Worm (Caenorhabditis elegans): Measurements from ENCODE around the gene col-141.

col-141 gene

DNA sequence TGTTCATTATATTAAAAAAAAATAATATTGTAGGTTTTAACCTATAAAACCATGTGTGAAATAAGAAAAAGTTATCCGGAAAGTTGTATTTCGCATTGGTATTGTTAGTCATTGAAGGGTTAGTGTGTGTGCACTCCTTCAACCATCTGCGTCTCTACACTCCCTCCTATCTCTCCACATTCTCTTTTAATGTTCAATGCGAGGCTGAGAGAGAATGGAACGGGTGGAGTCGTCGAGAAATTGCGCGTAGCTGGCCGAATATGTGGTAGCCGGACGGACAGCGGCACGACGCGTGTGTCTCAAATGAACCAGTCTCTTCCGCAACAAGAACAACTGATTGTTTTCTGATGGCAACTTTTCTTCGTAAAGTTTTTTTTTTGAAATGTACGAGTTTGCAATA, 32.6 kb upstream of the col-141 start (continued):
- no peak for TF ChIP-seq dmd-8 (GFP tag; IDR thresholded peaks at IDR 0.05)
- TF ChIP-seq tra-1 (GFP tag; IDR thresholded peaks at IDR 0.05): no peak
- no peak for TF ChIP-seq unc-62 (GFP tag; optimal IDR thresholded peaks at IDR 0.05 in 1 of 2)
- no peak for TF ChIP-seq unc-62 (tag; optimal IDR thresholded peaks at IDR 0.05)
- TF ChIP-seq nhr-41 (GFP tag; IDR thresholded peaks at IDR 0.05): no peak
- TF ChIP-seq skn-1 (tag; optimal IDR thresholded peaks at IDR 0.05): no peak
- TF ChIP-seq saeg-2 (GFP tag; IDR thresholded peaks at IDR 0.05): no peak
- TF ChIP-seq nhr-28 (tag; optimal IDR thresholded peaks at IDR 0.05): peak; percentile 38
- TF ChIP-seq nhr-10 (tag; optimal IDR thresholded peaks at IDR 0.05): no peak
- TF ChIP-seq snpc-4 (tag; optimal IDR thresholded peaks at IDR 0.05): no peak
- TF ChIP-seq cey-2 (tag; optimal IDR thresholded peaks at IDR 0.05; ENCODE audit: borderline replicate concordance, insufficient read depth): no peak
- no peak for TF ChIP-seq duxl-1 (tag; optimal IDR thresholded peaks at IDR 0.05; ENCODE audit: poor library complexity)
- TF ChIP-seq spr-3 (GFP tag; optimal IDR thresholded peaks at IDR 0.05): no peak
- TF ChIP-seq aha-1 (tag): no peak
- TF ChIP-seq rbr-2 (tag; optimal IDR thresholded peaks at IDR 0.05): peak; percentile 25
- TF ChIP-seq ceh-28 (tag; optimal IDR thresholded peaks at IDR 0.05): no peak
- no peak for TF ChIP-seq ces-1 (GFP tag; optimal IDR thresholded peaks at IDR 0.05)
- TF ChIP-seq nhr-6 (tag; optimal IDR thresholded peaks at IDR 0.05): no peak
- no peak for TF ChIP-seq nhr-25 (tag; optimal IDR thresholded peaks at IDR 0.05; ENCODE audit: borderline replicate concordance, insufficient read depth)
- TF ChIP-seq sdz-12 (GFP tag; optimal IDR thresholded peaks at IDR 0.05): no peak
- no peak for TF ChIP-seq ceh-44 (GFP tag; IDR thresholded peaks at IDR 0.05)
- no peak for TF ChIP-seq unc-130 (GFP tag; optimal IDR thresholded peaks at IDR 0.05)
- peak in 1 of 2 experiments; percentile 50 for TF ChIP-seq mdl-1 (tag; optimal IDR thresholded peaks at IDR 0.05)
- TF ChIP-seq ZK546.5 (tag; optimal IDR thresholded peaks at IDR 0.05): no peak
- no peak for TF ChIP-seq egl-27 (tag; optimal IDR thresholded peaks at IDR 0.05)
- TF ChIP-seq spr-1 (tag; optimal IDR thresholded peaks at IDR 0.05): no peak
- no peak for TF ChIP-seq zip-11 (GFP tag; IDR thresholded peaks at IDR 0.05)
- TF ChIP-seq lir-3 (tag; optimal IDR thresholded peaks at IDR 0.05): no peak
- no peak for TF ChIP-seq egl-43 (GFP tag; IDR thresholded peaks at IDR 0.05)
- no peak for TF ChIP-seq madf-5 (GFP tag; IDR thresholded peaks at IDR 0.05)

ce11 chrV:6799564-6799963, 29.9 kb upstream of the col-141 start, which contains the start of gene dmsr-9:
dmsr-9 (minus strand) TSS chrV:6799664.
- TF ChIP-seq nhr-28 (tag; optimal IDR thresholded peaks at IDR 0.05): no peak
- TF ChIP-seq T20F7.1 (GFP tag; optimal IDR thresholded peaks at IDR 0.05): no peak

DNA sequence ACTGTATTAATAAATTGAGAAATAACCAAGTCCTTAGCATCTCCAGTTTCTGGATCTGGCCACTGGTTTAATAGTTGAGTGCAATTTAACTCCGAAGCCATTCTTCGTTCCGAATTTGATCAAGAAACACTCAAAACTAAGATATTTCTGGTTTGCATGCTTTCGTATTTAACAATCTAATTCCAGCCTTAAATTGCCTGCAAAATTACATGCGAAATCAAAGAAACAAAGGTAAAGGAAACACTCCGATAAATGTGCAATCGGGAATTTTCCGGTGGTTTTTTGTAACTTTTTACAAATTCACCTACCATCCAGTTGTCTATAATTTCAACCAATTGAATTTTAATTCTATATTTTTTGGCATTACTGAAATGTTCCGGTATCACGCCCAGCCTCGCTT, 27.7 kb upstream of the col-141 start, which contains the start of gene dmsr-10:
TSS of gene dmsr-10 (minus strand) at position 101 of the 400 bp plus-strand sequence.
- TF ChIP-seq ctbp-1 (GFP tag; IDR thresholded peaks at IDR 0.05): no peak
- TF ChIP-seq aha-1 (tag): peak; percentile 3
- TF ChIP-seq lin-13 (GFP tag; optimal IDR thresholded peaks at IDR 0.05): no peak

DNA sequence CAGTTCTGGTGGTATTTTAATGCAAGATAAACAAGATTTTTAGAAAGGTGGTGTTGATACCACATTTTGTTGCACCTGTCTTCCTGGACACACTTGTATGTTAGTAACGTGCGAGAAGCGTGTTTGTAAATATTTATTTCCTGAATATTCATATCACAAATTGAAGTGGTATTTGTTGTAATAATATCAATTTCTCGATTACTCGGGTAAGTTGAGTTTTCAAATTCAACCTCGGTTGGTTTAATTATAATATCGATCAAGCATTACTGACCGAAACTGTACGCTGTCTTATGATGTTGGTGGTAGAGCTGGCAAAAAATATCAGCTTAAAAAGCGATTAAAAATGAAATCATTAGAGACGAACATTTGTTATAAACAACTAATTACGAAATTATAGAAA, 25.5 kb upstream of the col-141 start, which contains the start of gene dmsr-11:
TSS of gene dmsr-11 (minus strand) at position 101 of the 400 bp plus-strand sequence.
- TF ChIP-seq zip-2 (tag; optimal IDR thresholded peaks at IDR 0.05): no peak
- no peak for TF ChIP-seq spr-3 (GFP tag; optimal IDR thresholded peaks at IDR 0.05)
- TF ChIP-seq dve-1 (tag; optimal IDR thresholded peaks at IDR 0.05; ENCODE audit: insufficient read depth): no peak
- no peak for TF ChIP-seq F26F4.8 (GFP tag; conservative IDR thresholded peaks at IDR 0.05)
- TF ChIP-seq ama-1 (optimal IDR thresholded peaks at IDR 0.05): no peak
- no peak for TF ChIP-seq lin-29 (GFP tag; IDR thresholded peaks at IDR 0.05)
- no peak for TF ChIP-seq zag-1 (tag; optimal IDR thresholded peaks at IDR 0.05)
- no peak for TF ChIP-seq nhr-10 (tag; optimal IDR thresholded peaks at IDR 0.05)
- no peak for TF ChIP-seq nhr-25 (tag; optimal IDR thresholded peaks at IDR 0.05; ENCODE audit: borderline replicate concordance, insufficient read depth)
- TF ChIP-seq daf-16 (GFP tag; optimal IDR thresholded peaks at IDR 0.05): no peak
- no peak for TF ChIP-seq daf-16 (tag; optimal IDR thresholded peaks at IDR 0.05)
- TF ChIP-seq ctbp-1 (GFP tag; IDR thresholded peaks at IDR 0.05): no peak

All from whole organism, L4 larva.